Fruit fly (Drosophila melanogaster): Measurements from ENCODE around the gene Tbc1d15-17.

Gene Tbc1d15-17

dm6 chr2L:247845-248473, 41.0 kb downstream of the Tbc1d15-17 start (continued):
- TF ChIP-seq CG11294 (GFP tag; IDR thresholded peaks at IDR 0.05) (peak; percentile 50), svp (GFP tag) (peak; percentile 71), spab (GFP tag; optimal IDR thresholded peaks at IDR 0.05) (peak; percentile 61), Eip93F (GFP tag; optimal IDR thresholded peaks at IDR 0.05) (peak; percentile 57), dsx (GFP tag; optimal IDR thresholded peaks at IDR 0.05; ENCODE audit: poor library complexity, severe bottlenecking) (no peak), cyc (GFP tag; optimal IDR thresholded peaks at IDR 0.05) (peak; percentile 54), pdm3 (GFP tag; optimal IDR thresholded peaks at IDR 0.05) (peak; percentile 51), Sox102F (GFP tag; optimal IDR thresholded peaks at IDR 0.05) (peak; percentile 67), CG8632 (GFP tag; optimal IDR thresholded peaks at IDR 0.05) (peak; percentile 65), CG8319 (GFP tag; optimal IDR thresholded peaks at IDR 0.05) (peak; percentile 55), CG3032 (tag; optimal IDR thresholded peaks at IDR 0.05) (peak; percentile 56), Sox15 (GFP tag; optimal IDR thresholded peaks at IDR 0.05) (peak; percentile 46), fkh (GFP tag; optimal IDR thresholded peaks at IDR 0.05) (no peak)

dm6 chr2L:248592-248991, 41.6 kb downstream of the Tbc1d15-17 start:
- TF ChIP-seq Eip78C (GFP tag), result peak; percentile 12
- no peak for TF ChIP-seq Ets96B (tag; optimal IDR thresholded peaks at IDR 0.05)

- TF ChIP-seq achi (GFP tag; optimal IDR thresholded peaks at IDR 0.05), result peak; percentile 68
- peak; percentile 71 for TF ChIP-seq CG8119 (GFP tag; IDR thresholded peaks at IDR 0.05)
- no peak for TF ChIP-seq Blimp-1 (GFP tag; optimal IDR thresholded peaks at IDR 0.05)
- peak; percentile 44 for TF ChIP-seq CG11762 (GFP tag; optimal IDR thresholded peaks at IDR 0.05; ENCODE audit: insufficient read depth)
- TF ChIP-seq Hr38 (GFP tag; optimal IDR thresholded peaks at IDR 0.05), result no peak
- TF ChIP-seq esn (GFP tag; optimal IDR thresholded peaks at IDR 0.05), result peak; percentile 21
- TF ChIP-seq Sox102F (GFP tag; optimal IDR thresholded peaks at IDR 0.05), result no peak
- TF ChIP-seq Ets96B (tag; optimal IDR thresholded peaks at IDR 0.05), result peak; percentile 48
- TF ChIP-seq CG16779 (tag; optimal IDR thresholded peaks at IDR 0.05), result peak; percentile 54
- TF ChIP-seq eg (GFP tag; IDR thresholded peaks at IDR 0.05), result peak; percentile 64; the same call in 2 of the 3 replicates
- TF ChIP-seq Lpt (GFP tag; optimal IDR thresholded peaks at IDR 0.05), result peak; percentile 25
- peak; percentile 61 for TF ChIP-seq acj6 (GFP tag; optimal IDR thresholded peaks at IDR 0.05)
- TF ChIP-seq CG11902 (GFP tag; optimal IDR thresholded peaks at IDR 0.05), result no peak
- TF ChIP-seq Eip75B (GFP tag; optimal IDR thresholded peaks at IDR 0.05), result peak; percentile 62
- peak; percentile 56 for TF ChIP-seq CG6854 (GFP tag; optimal IDR thresholded peaks at IDR 0.05)
- no peak for TF ChIP-seq vri (GFP tag; optimal IDR thresholded peaks at IDR 0.05)
- peak; percentile 67 for TF ChIP-seq CG6276 (GFP tag; optimal IDR thresholded peaks at IDR 0.05)
- peak; percentile 42 for TF ChIP-seq CG3919 (GFP tag; optimal IDR thresholded peaks at IDR 0.05)
- peak; percentile 23 for TF ChIP-seq Hr39 (GFP tag; optimal IDR thresholded peaks at IDR 0.05)
- peak; percentile 10 for TF ChIP-seq CG34406 (GFP tag; optimal IDR thresholded peaks at IDR 0.05)
- TF ChIP-seq Eip93F (GFP tag; optimal IDR thresholded peaks at IDR 0.05), result no peak
- peak; percentile 68 to 76 for TF ChIP-seq ss (GFP tag; optimal IDR thresholded peaks at IDR 0.05)
- peak; percentile 70 for TF ChIP-seq CG15336 (GFP tag; IDR thresholded peaks at IDR 0.05)
- no peak for TF ChIP-seq fd85E (GFP tag; optimal IDR thresholded peaks at IDR 0.05)
- peak; percentile 74 for TF ChIP-seq CG4318 (GFP tag; optimal IDR thresholded peaks at IDR 0.05)
- peak; percentile 9 for TF ChIP-seq CG1621 (tag; optimal IDR thresholded peaks at IDR 0.05)
- peak; percentile 38 for TF ChIP-seq CG6163 (GFP tag; IDR thresholded peaks at IDR 0.05)
- peak; percentile 26 for TF ChIP-seq CG3032 (tag; optimal IDR thresholded peaks at IDR 0.05)
- TF ChIP-seq CG9139 (GFP tag; optimal IDR thresholded peaks at IDR 0.05), result peak; percentile 26
- TF ChIP-seq Eip78C (GFP tag), result peak; percentile 91
- TF ChIP-seq net (GFP tag; optimal IDR thresholded peaks at IDR 0.05), result peak; percentile 63
- peak; percentile 85 for TF ChIP-seq Hr4 (GFP tag; optimal IDR thresholded peaks at IDR 0.05)
- peak; percentile 34 for TF ChIP-seq CG7368 (GFP tag; optimal IDR thresholded peaks at IDR 0.05)
- peak; percentile 36 for TF ChIP-seq CG31627 (GFP tag; optimal IDR thresholded peaks at IDR 0.05)
- peak; percentile 61 for TF ChIP-seq dac (GFP tag; optimal IDR thresholded peaks at IDR 0.05)
- peak; percentile 28 for TF ChIP-seq topi (GFP tag; optimal IDR thresholded peaks at IDR 0.05)
Measured at dm6 chr2L:249048-249825, 42.3 kb downstream of the Tbc1d15-17 start.
